Fruit fly (Drosophila melanogaster) whole organism, pupa: ENCODE measurements around the gene Agpat2.

Source experiments
- CG10348 ChIP-seq: fragments of 200-800 bp; sonication (Bioruptor generic); IDR thresholded peaks from 2 replicates; pipeline ENCODE4 v1.3.6; 2022; ENCODE audit warnings: missing biosample characterization, missing genetic modification characterization
- CG12605 ChIP-seq: fragments of 200-800 bp; sonication (Bioruptor generic); IDR thresholded peaks from 2 replicates; pipeline ENCODE4 v1.3.6; 2022; ENCODE audit warnings: missing biosample characterization, missing genetic modification characterization
- CG13204 ChIP-seq: fragments of 200-800 bp; sonication (Bioruptor generic); optimal IDR thresholded peaks from 2 replicates; lab custom pipeline; 2018; ENCODE audit warnings: missing biosample characterization, mild to moderate bottlenecking, missing genetic modification characterization, moderate library complexity
- CG14655 ChIP-seq: fragments of 200-800 bp; sonication (Bioruptor generic); optimal IDR thresholded peaks from 3 replicates; lab custom pipeline; 2017; ENCODE audit warnings: mild to moderate bottlenecking, missing biosample characterization, missing genetic modification reagents, missing genetic modification characterization
- CG15710 ChIP-seq: fragments of 200-800 bp; sonication (Bioruptor generic); optimal IDR thresholded peaks from 2 replicates; lab custom pipeline; 2018; ENCODE audit warnings: missing biosample characterization, mild to moderate bottlenecking, missing genetic modification characterization, moderate library complexity
- CG17806 ChIP-seq: fragments of 200-800 bp; sonication (Bioruptor generic); optimal IDR thresholded peaks from 2 replicates; lab custom pipeline; 2018; ENCODE audit warnings: missing biosample characterization, mild to moderate bottlenecking, missing genetic modification characterization, moderate library complexity
- CG32121 ChIP-seq: fragments of 200-800 bp; sonication (Bioruptor generic); IDR thresholded peaks from 2 replicates; pipeline ENCODE4 v1.3.6; 2022; ENCODE audit warnings: missing biosample characterization, missing genetic modification characterization
- CG34367 ChIP-seq: fragments of 200-800 bp; sonication (Bioruptor generic); optimal IDR thresholded peaks from 2 replicates; lab custom pipeline; 2018; ENCODE audit warnings: missing biosample characterization, mild to moderate bottlenecking, missing genetic modification characterization
- CG4496 ChIP-seq: fragments of 200-800 bp; sonication (Bioruptor generic); IDR thresholded peaks from 3 replicates; pipeline ENCODE4 v1.3.6; 2022; ENCODE audit warnings: missing biosample characterization, missing genetic modification characterization
- CG8159 ChIP-seq: fragments of 200-800 bp; sonication (Bioruptor generic); optimal IDR thresholded peaks from 3 replicates; lab custom pipeline; 2018; ENCODE audit warnings: missing biosample characterization, mild to moderate bottlenecking, missing genetic modification characterization, moderate library complexity
- CG8301 ChIP-seq: fragments of 200-800 bp; sonication (Bioruptor generic); optimal IDR thresholded peaks from 2 replicates; lab custom pipeline; 2018; ENCODE audit warnings: missing biosample characterization, mild to moderate bottlenecking, missing genetic modification characterization
- CG9948 ChIP-seq: fragments of 200-800 bp; sonication (Bioruptor generic); optimal IDR thresholded peaks from 2 replicates; lab custom pipeline; 2018; ENCODE audit warnings: missing biosample characterization, mild to moderate bottlenecking, missing genetic modification characterization, moderate library complexity
- D1 ChIP-seq: fragments of 200-800 bp; sonication (Bioruptor generic); optimal IDR thresholded peaks from 2 replicates; lab custom pipeline; 2018; ENCODE audit warnings: missing biosample characterization, mild to moderate bottlenecking, missing genetic modification characterization, moderate library complexity
- EcR ChIP-seq: fragments of 200-800 bp; sonication (Bioruptor generic); optimal IDR thresholded peaks from 3 replicates; lab custom pipeline; 2019; ENCODE audit warnings: missing biosample characterization, missing genetic modification characterization, mild to moderate bottlenecking, moderate library complexity, missing genetic modification reagents
- Ets98B ChIP-seq: fragments of 200-800 bp; sonication (Bioruptor generic); IDR thresholded peaks from 2 replicates; pipeline ENCODE4 v1.3.6; 2022; ENCODE audit warnings: missing biosample characterization, missing genetic modification characterization
- Pif1A ChIP-seq: fragments of 200-800 bp; sonication (Bioruptor generic); optimal IDR thresholded peaks from 3 replicates; lab custom pipeline; 2016; ENCODE audit warnings: missing biosample characterization, missing genetic modification characterization
- Pif1B ChIP-seq: fragments of 200-800 bp; sonication (Bioruptor generic); optimal IDR thresholded peaks from 3 replicates; lab custom pipeline; 2016; ENCODE audit warnings: missing biosample characterization, missing genetic modification characterization
- Snoo ChIP-seq: fragments of 200-800 bp; sonication (Bioruptor generic); optimal IDR thresholded peaks from 3 replicates; lab custom pipeline; 2017; ENCODE audit warnings: missing biosample characterization, mild to moderate bottlenecking, missing genetic modification characterization, inconsistent platforms
- fd96Ca ChIP-seq: fragments of 200-800 bp; sonication (Bioruptor generic); IDR thresholded peaks from 3 replicates; pipeline ENCODE4 v1.3.6; 2022; ENCODE audit warnings: missing biosample characterization, missing genetic modification characterization
- gl ChIP-seq: fragments of 200-800 bp; sonication (Bioruptor generic); optimal IDR thresholded peaks from 2 replicates; lab custom pipeline; 2018; ENCODE audit warnings: missing biosample characterization, mild to moderate bottlenecking, missing genetic modification characterization
- rn ChIP-seq: fragments of 200-800 bp; sonication (Bioruptor generic); IDR thresholded peaks from 2 replicates; pipeline ENCODE4 v1.3.6; 2022; ENCODE audit warnings: missing biosample characterization, missing genetic modification characterization

Agpat2 gene

dm6 chr2L:8477971-8478370 is 14.2 kb upstream of the Agpat2 start:
- TF ChIP-seq CG8159 (tag; lab: Kevin White, UChicago) (no peak), D1 (no peak), gl (tag; lab: Kevin White, UChicago) (no peak), CG14655 (GFP tag; lab: Kevin White, UChicago) (no peak), CG34367 (tag; lab: Kevin White, UChicago) (no peak), CG10348 (GFP tag; lab: Robert Waterston, UW) (no peak), CG4496 (GFP tag; lab: Robert Waterston, UW) (no peak), CG12605 (no peak), CG9948 (tag; lab: Kevin White, UChicago) (no peak), CG8301 (tag; lab: Kevin White, UChicago) (no peak), CG32121 (GFP tag; lab: Robert Waterston, UW) (no peak), CG15710 (tag; lab: Kevin White, UChicago) (no peak), fd96Ca (no peak), Snoo (tag; lab: Kevin White, UChicago) (no peak), rn (GFP tag; lab: Robert Waterston, UW) (no peak), EcR (GFP tag; lab: Kevin White, UChicago) (no peak), CG13204 (GFP tag; lab: Kevin White, UChicago) (no peak), Pif1B (GFP tag; lab: Kevin White, UChicago) (no peak)

dm6 chr2L:8477049-8477448 is 13.3 kb upstream of the Agpat2 start, which contains the start of gene CheA29a:
Gene CheA29a, plus strand, starts transcription at chr2L:8477349.
- TF ChIP-seq CG4496 (GFP tag; lab: Robert Waterston, UW): no peak

- TF ChIP-seq CG34367 (tag; lab: Kevin White, UChicago) (peak; percentile 64), CG12605 (peak; percentile 56), Ets98B (GFP tag; lab: Robert Waterston, UW) (peak; percentile 74), D1 (peak; percentile 51), CG13204 (GFP tag; lab: Kevin White, UChicago) (peak; percentile 75), Pif1B (GFP tag; lab: Kevin White, UChicago) (peak; percentile 80), CG8301 (tag; lab: Kevin White, UChicago) (peak; percentile 77), CG10348 (GFP tag; lab: Robert Waterston, UW) (no peak), CG14655 (GFP tag; lab: Kevin White, UChicago) (peak; percentile 82), CG15710 (tag; lab: Kevin White, UChicago) (peak; percentile 79), CG17806 (tag; lab: Kevin White, UChicago) (peak; percentile 88), fd96Ca (peak; percentile 73), EcR (GFP tag; lab: Kevin White, UChicago) (peak; percentile 32), Pif1A (peak; percentile 76), CG32121 (GFP tag; lab: Robert Waterston, UW) (peak; percentile 30; the same call in 1 of the 2 replicates), CG4496 (GFP tag; lab: Robert Waterston, UW) (peak; percentile 81), Snoo (tag; lab: Kevin White, UChicago) (peak; percentile 73), gl (tag; lab: Kevin White, UChicago) (peak; percentile 65), rn (GFP tag; lab: Robert Waterston, UW) (peak; percentile 45; the same call in 1 of the 2 replicates), CG9948 (tag; lab: Kevin White, UChicago) (peak; percentile 80), CG8159 (tag; lab: Kevin White, UChicago) (peak; percentile 88)
These were observed 9.7 kb upstream of the Agpat2 start for dm6 chr2L:8473448-8473847.

- TF ChIP-seq D1 (peak; percentile 70), fd96Ca (no peak), CG8159 (tag; lab: Kevin White, UChicago) (peak; percentile 76), CG14655 (GFP tag; lab: Kevin White, UChicago) (peak; percentile 86), Pif1B (GFP tag; lab: Kevin White, UChicago) (peak; percentile 36), CG32121 (GFP tag; lab: Robert Waterston, UW) (peak; percentile 52; the same call in 1 of the 2 replicates), CG9948 (tag; lab: Kevin White, UChicago) (peak; percentile 84), CG4496 (GFP tag; lab: Robert Waterston, UW) (0 out of 3 replicates have a peak, but pooled peaks have one; percentile 33), CG34367 (tag; lab: Kevin White, UChicago) (peak; percentile 66), gl (tag; lab: Kevin White, UChicago) (no peak), Snoo (tag; lab: Kevin White, UChicago) (peak; percentile 31), CG13204 (GFP tag; lab: Kevin White, UChicago) (no peak), Pif1A (peak; percentile 62), CG12605 (0 out of 2 replicates have a peak, but pooled peaks have one; percentile 20), CG15710 (tag; lab: Kevin White, UChicago) (peak; percentile 71), EcR (GFP tag; lab: Kevin White, UChicago) (peak; percentile 3), rn (GFP tag; lab: Robert Waterston, UW) (no peak), CG17806 (tag; lab: Kevin White, UChicago) (peak; percentile 69), CG8301 (tag; lab: Kevin White, UChicago) (peak; percentile 85), Ets98B (GFP tag; lab: Robert Waterston, UW) (no peak), CG10348 (GFP tag; lab: Robert Waterston, UW) (no peak)
These were observed 7.9 kb upstream of the Agpat2 start for dm6 chr2L:8471667-8472066.

dm6 chr2L:8468929-8469681 is 5.3 kb upstream of the Agpat2 start:
- TF ChIP-seq Snoo (tag; lab: Kevin White, UChicago) (peak; percentile 8), CG14655 (GFP tag; lab: Kevin White, UChicago) (peak; percentile 59), Pif1A (peak; percentile 21), CG4496 (GFP tag; lab: Robert Waterston, UW) (no peak), CG8301 (tag; lab: Kevin White, UChicago) (peak; percentile 49), CG8159 (tag; lab: Kevin White, UChicago) (peak; percentile 41), CG13204 (GFP tag; lab: Kevin White, UChicago) (no peak), gl (tag; lab: Kevin White, UChicago) (peak; percentile 13), CG10348 (GFP tag; lab: Robert Waterston, UW) (no peak), CG15710 (tag; lab: Kevin White, UChicago) (peak; percentile 15)
